Fruit fly (Drosophila melanogaster) whole organism, embryonic: ENCODE measurements around the gene AsnRS.

Experiments used
- B-H2 ChIP-seq: fragments of 200-800 bp; sonication (Bioruptor generic); optimal IDR thresholded peaks from 2 replicates; lab custom pipeline; 2018; ENCODE audit warnings: missing biosample characterization, mild to moderate bottlenecking, missing genetic modification characterization
- CG10431 ChIP-seq: fragments of 200-800 bp; sonication (Bioruptor generic); optimal IDR thresholded peaks from 3 replicates; lab custom pipeline; 2018; ENCODE audit warnings: missing biosample characterization, mild to moderate bottlenecking, missing genetic modification characterization
- CG10979 ChIP-seq: fragments of 200-800 bp; sonication (Bioruptor generic); optimal IDR thresholded peaks from 2 replicates; lab custom pipeline; 2018; ENCODE audit warnings: missing biosample characterization, mild to moderate bottlenecking, missing genetic modification characterization, moderate library complexity
- CG12155 ChIP-seq: fragments of 200-800 bp; sonication (Bioruptor generic); optimal IDR thresholded peaks from 3 replicates; lab custom pipeline; 2016; ENCODE audit warnings: missing biosample characterization, missing genetic modification characterization
- CG13894 ChIP-seq: fragments of 200-800 bp; sonication (Bioruptor generic); optimal IDR thresholded peaks from 3 replicates; lab custom pipeline; 2018; ENCODE audit warnings: missing biosample characterization, mild to moderate bottlenecking, missing genetic modification characterization, moderate library complexity
- CG1529 ChIP-seq: fragments of 200-800 bp; sonication (Bioruptor generic); optimal IDR thresholded peaks from 3 replicates; lab custom pipeline; 2018; ENCODE audit warnings: missing biosample characterization, missing genetic modification characterization
- CG16813 ChIP-seq: fragments of 200-800 bp; sonication (Bioruptor generic); IDR thresholded peaks from 3 replicates; pipeline ENCODE4 v1.3.6; 2022; ENCODE audit warnings: missing biosample characterization, missing genetic modification characterization; ENCODE audit not compliant: partially characterized antibody
- CG17912 ChIP-seq: fragments of 200-800 bp; sonication (Bioruptor generic); optimal IDR thresholded peaks from 2 replicates; lab custom pipeline; 2018; ENCODE audit warnings: missing biosample characterization, mild to moderate bottlenecking, missing genetic modification characterization
- CG18764 ChIP-seq: fragments of 200-800 bp; sonication (Bioruptor generic); optimal IDR thresholded peaks from 3 replicates; lab custom pipeline; 2016; ENCODE audit warnings: missing biosample characterization, missing genetic modification characterization
- CG2116 ChIP-seq: fragments of 200-800 bp; sonication (Bioruptor generic); optimal IDR thresholded peaks from 3 replicates; lab custom pipeline; 2018; ENCODE audit warnings: missing biosample characterization, mild to moderate bottlenecking, missing genetic modification characterization
- CG2202 ChIP-seq: fragments of 200-800 bp; sonication (Bioruptor generic); optimal IDR thresholded peaks from 2 replicates; lab custom pipeline; 2018; ENCODE audit warnings: missing biosample characterization, mild to moderate bottlenecking, missing genetic modification characterization
- CG33213 ChIP-seq: fragments of 200-800 bp; sonication (Bioruptor generic); optimal IDR thresholded peaks from 3 replicates; lab custom pipeline; 2016; ENCODE audit warnings: missing biosample characterization, missing genetic modification characterization
- CG3407 ChIP-seq: fragments of 200-800 bp; sonication (Bioruptor generic); optimal IDR thresholded peaks from 2 replicates; lab custom pipeline; 2018; ENCODE audit warnings: missing biosample characterization, mild to moderate bottlenecking, missing genetic modification characterization
- CG3726 ChIP-seq: fragments of 200-800 bp; sonication (Bioruptor generic); IDR thresholded peaks from 3 replicates; pipeline ENCODE4, ENCODE4 v1.3.6; 2022; ENCODE audit warnings: missing biosample characterization, missing genetic modification characterization
- CG3995 ChIP-seq: fragments of 200-800 bp; sonication (Bioruptor generic); optimal IDR thresholded peaks from 3 replicates; lab custom pipeline; 2016; ENCODE audit warnings: missing biosample characterization, missing genetic modification characterization
- CG7745 ChIP-seq: fragments of 200-800 bp; sonication (Bioruptor generic); optimal IDR thresholded peaks from 2 replicates; lab custom pipeline; 2018; ENCODE audit warnings: missing biosample characterization, mild to moderate bottlenecking, missing genetic modification characterization, moderate library complexity
- CG7928 ChIP-seq: fragments of 200-800 bp; sonication (Bioruptor generic); optimal IDR thresholded peaks from 2 replicates; lab custom pipeline; 2017; ENCODE audit warnings: missing biosample characterization, mild to moderate bottlenecking, missing genetic modification characterization
- CG8281 ChIP-seq: fragments of 200-800 bp; sonication (Bioruptor generic); optimal IDR thresholded peaks from 2 replicates; lab custom pipeline; 2018; ENCODE audit warnings: missing biosample characterization, mild to moderate bottlenecking, missing genetic modification characterization, moderate library complexity
- CG8290 ChIP-seq, 3 experiments: fragments of 200-800 bp; sonication (Bioruptor generic); optimal IDR thresholded peaks; 2 replicates each; lab custom pipeline; 2016 to 2019; ENCODE audit warnings: missing biosample characterization in 3 of 3, missing genetic modification characterization in 3 of 3, mild to moderate bottlenecking in 2 of 3, moderate library complexity in 1 of 3
- CG8388 ChIP-seq: fragments of 200-800 bp; sonication (Bioruptor generic); optimal IDR thresholded peaks from 2 replicates; lab custom pipeline; 2019; ENCODE audit warnings: missing biosample characterization, mild to moderate bottlenecking, missing genetic modification characterization, moderate library complexity
- CG8765 ChIP-seq: fragments of 200-800 bp; sonication (Bioruptor generic); IDR thresholded peaks from 2 replicates; pipeline ENCODE4 v1.3.6; 2022; ENCODE audit warnings: missing biosample characterization, missing genetic modification characterization
- CG9876 ChIP-seq: fragments of 200-800 bp; sonication (Bioruptor generic); optimal IDR thresholded peaks from 2 replicates; lab custom pipeline; 2016; ENCODE audit warnings: missing biosample characterization, missing genetic modification characterization
- Chrac-16 ChIP-seq: fragments of 200-800 bp; sonication (Bioruptor generic); optimal IDR thresholded peaks from 3 replicates; lab custom pipeline; 2016; ENCODE audit warnings: missing biosample characterization, missing genetic modification characterization
- E2f2 ChIP-seq: fragments of 200-800 bp; sonication (Bioruptor generic); IDR thresholded peaks from 2 replicates; pipeline ENCODE4 v1.3.6; 2022; ENCODE audit warnings: missing biosample characterization, missing genetic modification characterization
- Ets97D ChIP-seq: fragments of 200-800 bp; sonication (Bioruptor generic); optimal IDR thresholded peaks from 3 replicates; lab custom pipeline; 2016; ENCODE audit warnings: missing biosample characterization, missing genetic modification characterization
- Hey ChIP-seq: fragments of 200-800 bp; sonication (Bioruptor generic); optimal IDR thresholded peaks from 3 replicates; lab custom pipeline; 2018; ENCODE audit warnings: missing biosample characterization, mild to moderate bottlenecking, missing genetic modification characterization
- Hr51 ChIP-seq, 2 experiments: fragments of 200-800 bp; sonication (Bioruptor generic); optimal IDR thresholded peaks; 2 replicates in 1 of 2; 3 replicates in 1 of 2; lab custom pipeline; 2016 to 2018; ENCODE audit warnings: missing biosample characterization in 2 of 2, missing genetic modification characterization in 2 of 2, mild to moderate bottlenecking in 1 of 2, moderate library complexity in 1 of 2
- NK7.1 ChIP-seq: fragments of 200-800 bp; sonication (Bioruptor generic); optimal IDR thresholded peaks from 3 replicates; lab custom pipeline; 2016; ENCODE audit warnings: missing biosample characterization, missing genetic modification characterization
- Oli ChIP-seq: fragments of 200-800 bp; sonication (Bioruptor generic); optimal IDR thresholded peaks from 2 replicates; lab custom pipeline; 2018; ENCODE audit warnings: missing biosample characterization, mild to moderate bottlenecking, missing genetic modification characterization, moderate library complexity
- Pdp1 ChIP-seq, 2 experiments: fragments of 200-800 bp; sonication (Bioruptor generic); optimal IDR thresholded peaks; 3 replicates each; lab custom pipeline; 2016; ENCODE audit warnings: missing biosample characterization in 2 of 2, missing genetic modification characterization in 2 of 2, mild to moderate bottlenecking in 1 of 2, moderate library complexity in 1 of 2
- Scr ChIP-seq: fragments of 200-800 bp; sonication (Bioruptor generic); IDR thresholded peaks from 2 replicates; pipeline ENCODE4 v1.3.6; 2022; ENCODE audit warnings: missing biosample characterization, missing genetic modification characterization; ENCODE audit not compliant: partially characterized antibody
- TFAM ChIP-seq: fragments of 200-800 bp; sonication (Bioruptor generic); optimal IDR thresholded peaks from 2 replicates; lab custom pipeline; 2017; ENCODE audit warnings: missing biosample characterization, missing genetic modification characterization, inconsistent platforms
- Xbp1 ChIP-seq: fragments of 200-800 bp; sonication (Bioruptor generic); optimal IDR thresholded peaks from 3 replicates; lab custom pipeline; 2016; ENCODE audit warnings: missing biosample characterization, mild to moderate bottlenecking, missing genetic modification characterization
- ato ChIP-seq: fragments of 200-800 bp; sonication (Bioruptor generic); IDR thresholded peaks from 2 replicates; pipeline ENCODE4 v1.3.6; 2022; ENCODE audit warnings: missing biosample characterization, missing genetic modification characterization; ENCODE audit not compliant: partially characterized antibody
- chinmo ChIP-seq: fragments of 200-800 bp; sonication (Bioruptor generic); IDR thresholded peaks from 4 replicates; pipeline ENCODE4 v1.3.6; 2022; ENCODE audit warnings: missing biosample characterization, missing genetic modification characterization; ENCODE audit not compliant: partially characterized antibody
- ems ChIP-seq: fragments of 200-800 bp; sonication (Bioruptor generic); optimal IDR thresholded peaks from 3 replicates; lab custom pipeline; 2016; ENCODE audit warnings: missing biosample characterization, missing genetic modification characterization
- ewg ChIP-seq: fragments of 200-800 bp; sonication (Bioruptor generic); optimal IDR thresholded peaks from 3 replicates; lab custom pipeline; 2017; ENCODE audit warnings: mild to moderate bottlenecking, missing biosample characterization, missing genetic modification reagents, missing genetic modification characterization
- fd64A ChIP-seq: fragments of 200-800 bp; sonication (Bioruptor generic); optimal IDR thresholded peaks from 3 replicates; lab custom pipeline; 2018; ENCODE audit warnings: missing biosample characterization, mild to moderate bottlenecking, missing genetic modification characterization
- jumu ChIP-seq: fragments of 200-800 bp; sonication (Bioruptor generic); optimal IDR thresholded peaks from 3 replicates; lab custom pipeline; 2016; ENCODE audit warnings: missing biosample characterization, missing genetic modification characterization
- mld ChIP-seq: fragments of 200-800 bp; sonication (Bioruptor generic); IDR thresholded peaks from 3 replicates; pipeline ENCODE4 v1.3.6; 2022; ENCODE audit warnings: missing biosample characterization, missing genetic modification characterization; ENCODE audit not compliant: partially characterized antibody
- otp ChIP-seq: fragments of 200-800 bp; sonication (Bioruptor generic); IDR thresholded peaks from 3 replicates; pipeline ENCODE4, ENCODE4 v1.3.6; 2022; ENCODE audit warnings: missing biosample characterization, missing genetic modification characterization
- phol ChIP-seq: fragments of 200-800 bp; sonication (Bioruptor generic); optimal IDR thresholded peaks from 3 replicates; lab custom pipeline; 2018; ENCODE audit warnings: missing biosample characterization, mild to moderate bottlenecking, missing genetic modification characterization, moderate library complexity
- repo ChIP-seq: fragments of 200-800 bp; sonication (Bioruptor generic); optimal IDR thresholded peaks from 2 replicates; lab custom pipeline; 2016; ENCODE audit warnings: missing biosample characterization, missing genetic modification characterization
- sisA ChIP-seq: fragments of 200-800 bp; sonication (Bioruptor generic); IDR thresholded peaks from 2 replicates; pipeline ENCODE4 v1.3.6; 2022; ENCODE audit warnings: missing biosample characterization, missing genetic modification characterization
- slou ChIP-seq: fragments of 200-800 bp; sonication (Bioruptor generic); optimal IDR thresholded peaks from 3 replicates; lab custom pipeline; 2016; ENCODE audit warnings: missing biosample characterization, missing genetic modification characterization
- tio ChIP-seq: fragments of 200-800 bp; sonication (Bioruptor generic); optimal IDR thresholded peaks from 2 replicates; lab custom pipeline; 2017; ENCODE audit warnings: missing biosample characterization, missing genetic modification characterization, inconsistent platforms
- tx ChIP-seq: fragments of 200-800 bp; sonication (Bioruptor generic); optimal IDR thresholded peaks from 2 replicates; lab custom pipeline; 2016; ENCODE audit warnings: missing biosample characterization, missing genetic modification characterization
- zen2 ChIP-seq: fragments of 200-800 bp; sonication (Bioruptor generic); IDR thresholded peaks from 3 replicates; pipeline ENCODE4 v1.3.6; 2022; ENCODE audit warnings: missing biosample characterization, missing genetic modification characterization; ENCODE audit not compliant: partially characterized antibody

The AsnRS gene

dm6 chr2L:19131905-19132402 is at the start of gene AsnRS, which contains the start of gene DCTN6-p27 (continued):
- TF ChIP-seq CG33213 (GFP tag; lab: Kevin White, UChicago) (peak; percentile 18), CG8388 (GFP tag; lab: Kevin White, UChicago) (peak; percentile 53), otp (0 out of 3 replicates have a peak, but pooled peaks have one; percentile 40), Ets97D (peak; percentile 74), NK7.1 (peak; percentile 31), sisA (GFP tag; lab: Robert Waterston, UW) (peak; percentile 50), CG3407 (GFP tag; lab: Kevin White, UChicago) (no peak), Xbp1 (peak; percentile 80), CG7745 (tag; lab: Kevin White, UChicago) (no peak), slou (GFP tag; lab: Kevin White, UChicago) (peak; percentile 44), TFAM (GFP tag; lab: Kevin White, UChicago) (no peak), Hey (tag; lab: Kevin White, UChicago) (no peak), CG10431 (GFP tag; lab: Kevin White, UChicago) (no peak), tio (no peak), CG3995 (peak; percentile 38), repo (GFP tag; lab: Kevin White, UChicago) (peak; percentile 9), CG13894 (tag; lab: Kevin White, UChicago) (peak; percentile 58), mld (GFP tag; lab: Robert Waterston, UW) (peak; percentile 4; the same call in 1 of the 3 replicates), jumu (GFP tag; lab: Kevin White, UChicago) (peak; percentile 40), Pdp1 (GFP tag; optimal IDR thresholded peaks at IDR 0.05; lab: Kevin White, UChicago) (peak; percentile 34 to 69), CG1529 (peak; percentile 18), B-H2 (peak; percentile 85), phol (peak; percentile 76), zen2 (GFP tag; lab: Robert Waterston, UW) (0 out of 3 replicates have a peak, but pooled peaks have one; percentile 59), CG9876 (GFP tag; lab: Kevin White, UChicago) (no peak), CG16813 (peak; percentile 79), CG17912 (GFP tag; lab: Kevin White, UChicago) (peak; percentile 3), ato (0 out of 2 replicates have a peak, but pooled peaks have one; percentile 6), CG10979 (tag; lab: Kevin White, UChicago) (peak; percentile 43), ems (peak; percentile 49), CG3726 (GFP tag; lab: Robert Waterston, UW) (no peak), CG12155 (GFP tag; lab: Kevin White, UChicago) (peak; percentile 80), tx (peak; percentile 30), E2f2 (GFP tag; lab: Robert Waterston, UW) (peak; percentile 66), Chrac-16 (GFP tag; lab: Kevin White, UChicago) (peak; percentile 75), CG7928 (GFP tag; lab: Kevin White, UChicago) (peak; percentile 13), CG2202 (peak; percentile 30), CG8290 (GFP tag; optimal IDR thresholded peaks at IDR 0.05; lab: Kevin White, UChicago) (peak; percentile 16), CG8290 (tag; optimal IDR thresholded peaks at IDR 0.05; lab: Kevin White, UChicago) (peak in 1 of 2 experiments; percentile 37), CG8765 (GFP tag; lab: Robert Waterston, UW) (no peak), Hr51 (GFP tag; optimal IDR thresholded peaks at IDR 0.05; lab: Kevin White, UChicago) (peak; percentile 46 to 65), ewg (peak; percentile 39), Scr (GFP tag; lab: Robert Waterston, UW) (peak; percentile 82), chinmo (peak; percentile 76; the same call in 2 of the 4 replicates), CG8281 (peak; percentile 8), CG18764 (GFP tag; lab: Kevin White, UChicago) (peak; percentile 61), CG2116 (GFP tag; lab: Kevin White, UChicago) (peak; percentile 82), Oli (peak; percentile 48), fd64A (GFP tag; lab: Kevin White, UChicago) (no peak)
